Worm (Caenorhabditis elegans) whole organism, L2 larva: ENCODE data around the gene C07A9.5.
A peak's percentile ranks its signal among the peaks of the same experiment; 100 is the strongest.

Experiments used
- F13H6.1 ChIP-seq: sonication (generic microtip); optimal IDR thresholded peaks from 2 replicates; lab custom pipeline; 2016; ENCODE audit warnings: missing genetic modification characterization, missing compliant biosample characterization
- Y55F3AM.14 ChIP-seq: fragments of 200-800 bp; sonication (Bioruptor generic); optimal IDR thresholded peaks from 2 replicates; lab custom pipeline; 2018; ENCODE audit warnings: mild to moderate bottlenecking, missing genetic modification characterization, missing compliant biosample characterization
- ZK546.5 ChIP-seq: sonication (generic microtip); optimal IDR thresholded peaks from 2 replicates; lab custom pipeline; 2017; ENCODE audit warnings: missing biosample characterization, missing genetic modification characterization
- alr-1 ChIP-seq: fragments of 150-350 bp; optimal IDR thresholded peaks from 2 replicates; lab custom pipeline; 2014; ENCODE audit warnings: missing biosample characterization, missing genetic modification characterization
- aly-2 ChIP-seq: fragments of 150-350 bp; optimal IDR thresholded peaks from 2 replicates; lab custom pipeline; 2014; ENCODE audit warnings: missing biosample characterization, missing genetic modification characterization
- blmp-1 ChIP-seq: sonication (generic microtip); optimal IDR thresholded peaks from 2 replicates; lab custom pipeline; 2017; ENCODE audit warnings: missing genetic modification characterization, mild to moderate bottlenecking, missing compliant biosample characterization, antibody characterized with exemption, moderate library complexity; ENCODE audit not compliant: insufficient read depth
- ceh-82 ChIP-seq: fragments of 150-350 bp; optimal IDR thresholded peaks from 2 replicates; lab custom pipeline; 2014; ENCODE audit warnings: missing biosample characterization, missing genetic modification characterization
- crh-2 ChIP-seq: sonication (generic microtip); optimal IDR thresholded peaks from 2 replicates; lab custom pipeline; 2017; ENCODE audit warnings: missing biosample characterization, missing genetic modification characterization
- dmd-4 ChIP-seq: sonication (generic microtip); optimal IDR thresholded peaks from 2 replicates; lab custom pipeline; 2017; ENCODE audit warnings: missing biosample characterization, missing genetic modification characterization
- elt-3 ChIP-seq: sonication (generic microtip); optimal IDR thresholded peaks from 2 replicates; lab custom pipeline; 2017; ENCODE audit warnings: missing biosample characterization, missing genetic modification characterization
- fos-1 ChIP-seq: fragments of 150-350 bp; optimal IDR thresholded peaks from 2 replicates; lab custom pipeline; 2014; ENCODE audit warnings: missing biosample characterization, missing genetic modification characterization
- lin-11 ChIP-seq: fragments of 150-350 bp; sonication (generic microtip); optimal IDR thresholded peaks from 2 replicates; lab custom pipeline; 2014; ENCODE audit warnings: missing biosample characterization, missing genetic modification characterization, inconsistent platforms, mixed read lengths
- lin-39 ChIP-seq: fragments of 150-350 bp; optimal IDR thresholded peaks from 2 replicates; lab custom pipeline; 2014; ENCODE audit warnings: missing biosample characterization, missing genetic modification reagents, missing genetic modification characterization
- lsy-2 ChIP-seq, 2 experiments: fragments of 150-350 bp in 1 of 2; sonication (generic microtip) in 1 of 2; optimal IDR thresholded peaks; 2 replicates each; lab custom pipeline; 2014 to 2017; ENCODE audit warnings: missing biosample characterization in 2 of 2, missing genetic modification characterization in 2 of 2
- mab-5 ChIP-seq: fragments of 150-350 bp; optimal IDR thresholded peaks from 2 replicates; lab custom pipeline; 2014; ENCODE audit warnings: missing biosample characterization, missing genetic modification characterization
- mbf-1 ChIP-seq: sonication (generic microtip); optimal IDR thresholded peaks from 2 replicates; lab custom pipeline; 2017; ENCODE audit warnings: missing biosample characterization, missing genetic modification characterization
- nhr-10 ChIP-seq: sonication (generic microtip); optimal IDR thresholded peaks from 2 replicates; lab custom pipeline; 2017; ENCODE audit warnings: missing biosample characterization, missing genetic modification characterization
- nhr-12 ChIP-seq: fragments of 150-350 bp; optimal IDR thresholded peaks from 2 replicates; lab custom pipeline; 2014; ENCODE audit warnings: missing biosample characterization, missing genetic modification characterization
- nhr-129 ChIP-seq: fragments of 150-350 bp; optimal IDR thresholded peaks from 2 replicates; lab custom pipeline; 2014; ENCODE audit warnings: missing biosample characterization, missing genetic modification characterization
- nhr-23 ChIP-seq: fragments of 150-350 bp; optimal IDR thresholded peaks from 2 replicates; lab custom pipeline; 2014; ENCODE audit warnings: missing biosample characterization, missing genetic modification reagents, missing genetic modification characterization
- nhr-237 ChIP-seq: fragments of 150-350 bp; optimal IDR thresholded peaks from 2 replicates; lab custom pipeline; 2014; ENCODE audit warnings: missing biosample characterization, missing genetic modification characterization
- nhr-25 ChIP-seq: fragments of 150-350 bp; sonication (generic microtip); optimal IDR thresholded peaks from 3 replicates; lab custom pipeline; 2014; ENCODE audit warnings: missing biosample characterization, missing genetic modification characterization
- nhr-6 ChIP-seq: fragments of 150-350 bp; optimal IDR thresholded peaks from 2 replicates; lab custom pipeline; 2014; ENCODE audit warnings: missing biosample characterization, missing genetic modification characterization
- nhr-77 ChIP-seq: fragments of 150-350 bp; optimal IDR thresholded peaks from 2 replicates; lab custom pipeline; 2014; ENCODE audit warnings: missing biosample characterization, missing genetic modification characterization
- peb-1 ChIP-seq: fragments of 150-350 bp; optimal IDR thresholded peaks from 2 replicates; lab custom pipeline; 2014; ENCODE audit warnings: missing biosample characterization, missing genetic modification characterization
- sem-4 ChIP-seq: fragments of 150-350 bp; optimal IDR thresholded peaks from 2 replicates; lab custom pipeline; 2014; ENCODE audit warnings: missing biosample characterization, missing genetic modification reagents, missing genetic modification characterization
- sma-3 ChIP-seq: sonication (generic microtip); optimal IDR thresholded peaks from 2 replicates; lab custom pipeline; 2016; ENCODE audit warnings: missing genetic modification reagents, missing genetic modification characterization, missing compliant biosample characterization
- sma-9 ChIP-seq, 2 experiments: fragments of 150-350 bp in 1 of 2; sonication (generic microtip) in 1 of 2; optimal IDR thresholded peaks; 2 replicates each; lab custom pipeline; 2014 to 2016; ENCODE audit warnings: missing genetic modification characterization in 2 of 2, mild to moderate bottlenecking in 1 of 2, missing biosample characterization in 1 of 2, missing compliant biosample characterization in 1 of 2, missing genetic modification reagents in 1 of 2, moderate library complexity in 1 of 2
- snpc-4 ChIP-seq: fragments of 150-350 bp; optimal IDR thresholded peaks from 2 replicates; lab custom pipeline; 2014; ENCODE audit warnings: missing biosample characterization, missing genetic modification characterization
- unc-39 ChIP-seq: fragments of 150-350 bp; optimal IDR thresholded peaks from 2 replicates; lab custom pipeline; 2014; ENCODE audit warnings: missing biosample characterization, missing genetic modification characterization
- unc-55 ChIP-seq: fragments of 150-350 bp; sonication (generic microtip); optimal IDR thresholded peaks from 3 replicates; lab custom pipeline; 2014; ENCODE audit warnings: missing biosample characterization, missing genetic modification reagents, missing genetic modification characterization
- zag-1 ChIP-seq: fragments of 150-350 bp; optimal IDR thresholded peaks from 2 replicates; lab custom pipeline; 2014; ENCODE audit warnings: missing biosample characterization, missing genetic modification characterization
- ztf-1 ChIP-seq: fragments of 200-800 bp; sonication (Bioruptor generic); conservative IDR thresholded peaks from 2 replicates; pipeline ENCODE4 v1.3.6; 2022; ENCODE audit warnings: missing genetic modification characterization, missing compliant biosample characterization

C07A9.5 gene

ce11 chrIII:9642110-9642509 lies 40.5 kb downstream of the C07A9.5 start:
- TF ChIP-seq snpc-4: no peak
- TF ChIP-seq ceh-82 (tag; lab: Kevin White, UChicago): no peak
- no peak for TF ChIP-seq unc-39 (tag; lab: Kevin White, UChicago)
- TF ChIP-seq mbf-1: no peak
- no peak for TF ChIP-seq F13H6.1
- no peak for TF ChIP-seq elt-3
- no peak for TF ChIP-seq nhr-77 (tag; lab: Kevin White, UChicago)
- no peak for TF ChIP-seq lin-11

ce11 chrIII:9639281-9640050 lies 43.2 kb downstream of the C07A9.5 start:
- no peak for TF ChIP-seq nhr-6 (tag; lab: Kevin White, UChicago)
- no peak for TF ChIP-seq lsy-2 (tag; optimal IDR thresholded peaks at IDR 0.05; lab: Kevin White, UChicago)
- no peak for TF ChIP-seq snpc-4
- no peak for TF ChIP-seq nhr-129 (tag; lab: Kevin White, UChicago)
- TF ChIP-seq mab-5 (tag; lab: Kevin White, UChicago): no peak
- TF ChIP-seq, all 48 proteins: peak for 0

ce11 chrIII:9638159-9638754 lies 44.4 kb downstream of the C07A9.5 start:
- no peak for TF ChIP-seq nhr-23 (tag; lab: Kevin White, UChicago)
- peak; percentile 35 for TF ChIP-seq crh-2 (tag; lab: Kevin White, UChicago)
- TF ChIP-seq unc-55: no peak
- no peak for TF ChIP-seq aly-2
- no peak for TF ChIP-seq nhr-25 (tag; lab: Kevin White, UChicago)
- peak; percentile 14 for TF ChIP-seq sma-3 (GFP tag; lab: Kevin White, UChicago)
- TF ChIP-seq peb-1 (tag; lab: Kevin White, UChicago): no peak
- TF ChIP-seq Y55F3AM.14 (GFP tag; lab: Kevin White, UChicago): peak; percentile 21
- TF ChIP-seq ztf-1 (GFP tag; lab: Robert Waterston, UW): no peak
- TF ChIP-seq sma-9 (GFP tag; optimal IDR thresholded peaks at IDR 0.05; lab: Kevin White, UChicago): peak; percentile 17
- TF ChIP-seq sma-9 (tag; optimal IDR thresholded peaks at IDR 0.05; lab: Kevin White, UChicago): no peak
- TF ChIP-seq ZK546.5 (tag; lab: Kevin White, UChicago): no peak
- TF ChIP-seq nhr-12: no peak
- no peak for TF ChIP-seq alr-1
- TF ChIP-seq nhr-77 (tag; lab: Kevin White, UChicago): no peak
- no peak for TF ChIP-seq dmd-4 (tag; lab: Kevin White, UChicago)
- no peak for TF ChIP-seq blmp-1 (tag; lab: Kevin White, UChicago)
- TF ChIP-seq lin-39 (tag; lab: Kevin White, UChicago): no peak
- peak; percentile 62 for TF ChIP-seq fos-1 (tag; lab: Kevin White, UChicago)

ce11 chrIII:9637016-9637415 lies 45.6 kb downstream of the C07A9.5 start, which contains the start of gene gei-13:
Gene gei-13 (minus strand): TSS chrIII:9637116.
- TF ChIP-seq nhr-23 (tag; lab: Kevin White, UChicago): no peak
- no peak for TF ChIP-seq peb-1 (tag; lab: Kevin White, UChicago)
- TF ChIP-seq nhr-10: no peak
- TF ChIP-seq nhr-129 (tag; lab: Kevin White, UChicago): no peak
- no peak for TF ChIP-seq F13H6.1
- no peak for TF ChIP-seq nhr-237 (tag; lab: Kevin White, UChicago)
- TF ChIP-seq lsy-2 (tag; optimal IDR thresholded peaks at IDR 0.05; lab: Kevin White, UChicago): no peak
- no peak for TF ChIP-seq mbf-1
- no peak for TF ChIP-seq unc-39 (tag; lab: Kevin White, UChicago)
- TF ChIP-seq unc-55: no peak
- TF ChIP-seq nhr-25 (tag; lab: Kevin White, UChicago): no peak
- no peak for TF ChIP-seq sem-4 (tag; lab: Kevin White, UChicago)
- TF ChIP-seq aly-2: no peak
- TF ChIP-seq nhr-6 (tag; lab: Kevin White, UChicago): no peak
- no peak for TF ChIP-seq zag-1
- TF ChIP-seq dmd-4 (tag; lab: Kevin White, UChicago): no peak
